Fruit fly (Drosophila melanogaster) whole organism, embryonic: ENCODE results near the gene CG17107.

Experiments used
- Adf1 ChIP-seq: fragments of 200-800 bp; sonication (Bioruptor generic); IDR thresholded peaks from 2 replicates; pipeline ENCODE4 v1.3.6; 2022; ENCODE audit warnings: missing biosample characterization, missing genetic modification characterization
- CG11085 ChIP-seq: fragments of 200-800 bp; sonication (Bioruptor generic); IDR thresholded peaks from 2 replicates; pipeline ENCODE4 v1.3.6; 2022; ENCODE audit warnings: missing biosample characterization, missing genetic modification characterization
- CG11723 ChIP-seq: fragments of 200-800 bp; sonication (Bioruptor generic); optimal IDR thresholded peaks from 2 replicates; lab custom pipeline; 2017; ENCODE audit warnings: missing biosample characterization, mild to moderate bottlenecking, missing genetic modification characterization
- CG12155 ChIP-seq: fragments of 200-800 bp; sonication (Bioruptor generic); optimal IDR thresholded peaks from 3 replicates; lab custom pipeline; 2016; ENCODE audit warnings: missing biosample characterization, missing genetic modification characterization
- CG12942 ChIP-seq: fragments of 200-800 bp; sonication (Bioruptor generic); optimal IDR thresholded peaks from 3 replicates; lab custom pipeline; 2016; ENCODE audit warnings: missing biosample characterization, missing genetic modification characterization
- CG13775 ChIP-seq: fragments of 200-800 bp; sonication (Bioruptor generic); optimal IDR thresholded peaks from 3 replicates; lab custom pipeline; 2017; ENCODE audit warnings: missing biosample characterization, mild to moderate bottlenecking, missing genetic modification characterization
- CG15011 ChIP-seq: fragments of 200-800 bp; sonication (Bioruptor generic); optimal IDR thresholded peaks from 3 replicates; lab custom pipeline; 2018; ENCODE audit warnings: missing biosample characterization, mild to moderate bottlenecking, missing genetic modification characterization
- CG16779 ChIP-seq: fragments of 200-800 bp; sonication (Bioruptor generic); IDR thresholded peaks from 2 replicates; pipeline ENCODE4 v1.3.6; 2022; ENCODE audit warnings: missing biosample characterization, missing genetic modification characterization
- CG17912 ChIP-seq: fragments of 200-800 bp; sonication (Bioruptor generic); optimal IDR thresholded peaks from 2 replicates; lab custom pipeline; 2018; ENCODE audit warnings: missing biosample characterization, mild to moderate bottlenecking, missing genetic modification characterization
- CG2678 ChIP-seq: fragments of 200-800 bp; sonication (Bioruptor generic); optimal IDR thresholded peaks from 3 replicates; lab custom pipeline; 2019; ENCODE audit warnings: missing biosample characterization, mild to moderate bottlenecking, missing genetic modification characterization, moderate library complexity
- CG30431 ChIP-seq: fragments of 200-800 bp; sonication (Bioruptor generic); optimal IDR thresholded peaks from 2 replicates; lab custom pipeline; 2017; ENCODE audit warnings: missing biosample characterization, missing genetic modification characterization
- CG31388 ChIP-seq: fragments of 200-800 bp; sonication (Bioruptor generic); optimal IDR thresholded peaks from 2 replicates; lab custom pipeline; 2016; ENCODE audit warnings: missing biosample characterization, missing genetic modification characterization
- CG3163 ChIP-seq: fragments of 200-800 bp; sonication (Bioruptor generic); optimal IDR thresholded peaks from 3 replicates; lab custom pipeline; 2016; ENCODE audit warnings: missing biosample characterization, missing genetic modification characterization
- CG3995 ChIP-seq: fragments of 200-800 bp; sonication (Bioruptor generic); optimal IDR thresholded peaks from 3 replicates; lab custom pipeline; 2016; ENCODE audit warnings: missing biosample characterization, missing genetic modification characterization
- CG4282 ChIP-seq: fragments of 200-800 bp; sonication (Bioruptor generic); optimal IDR thresholded peaks from 2 replicates; lab custom pipeline; 2016; ENCODE audit warnings: missing biosample characterization, missing genetic modification characterization
- CG8478 ChIP-seq: fragments of >200 bp; optimal IDR thresholded peaks from 2 replicates; lab custom pipeline; 2018
- Camta ChIP-seq: fragments of 200-800 bp; sonication (Bioruptor generic); optimal IDR thresholded peaks from 2 replicates; lab custom pipeline; 2016; ENCODE audit warnings: missing biosample characterization, missing genetic modification characterization
- Chrac-16 ChIP-seq: fragments of 200-800 bp; sonication (Bioruptor generic); optimal IDR thresholded peaks from 3 replicates; lab custom pipeline; 2016; ENCODE audit warnings: missing biosample characterization, missing genetic modification characterization
- E2f1 ChIP-seq: fragments of 200-800 bp; sonication (Bioruptor generic); IDR thresholded peaks from 2 replicates; pipeline ENCODE4 v1.3.6; 2022; ENCODE audit warnings: missing biosample characterization, missing genetic modification characterization
- E2f2 ChIP-seq: fragments of 200-800 bp; sonication (Bioruptor generic); IDR thresholded peaks from 2 replicates; pipeline ENCODE4 v1.3.6; 2022; ENCODE audit warnings: missing biosample characterization, missing genetic modification characterization
- HLHmδ ChIP-seq: fragments of 200-800 bp; sonication (Bioruptor generic); optimal IDR thresholded peaks from 2 replicates; lab custom pipeline; 2018; ENCODE audit warnings: missing biosample characterization, mild to moderate bottlenecking, missing genetic modification characterization, moderate library complexity
- HmgZ ChIP-seq: fragments of 200-800 bp; sonication (Bioruptor generic); optimal IDR thresholded peaks from 2 replicates; lab custom pipeline; 2018; ENCODE audit warnings: missing biosample characterization, mild to moderate bottlenecking, missing genetic modification characterization
- Hr78 ChIP-seq, 2 experiments: fragments of 200-800 bp in 1 of 2; fragments of >200 bp in 1 of 2; sonication (Bioruptor generic) in 1 of 2; optimal IDR thresholded peaks; 2 replicates each; lab custom pipeline; 2017 to 2019; ENCODE audit warnings: missing biosample characterization in 2 of 2, missing genetic modification characterization in 2 of 2, mild to moderate bottlenecking in 1 of 2, moderate library complexity in 1 of 2
- NfI ChIP-seq: fragments of 200-800 bp; sonication (Bioruptor generic); optimal IDR thresholded peaks from 3 replicates; lab custom pipeline; 2018; ENCODE audit warnings: missing biosample characterization, mild to moderate bottlenecking, missing genetic modification characterization, moderate library complexity
- Sox100B ChIP-seq: fragments of 200-800 bp; sonication (Bioruptor generic); optimal IDR thresholded peaks from 3 replicates; lab custom pipeline; 2018; ENCODE audit warnings: missing biosample characterization, mild to moderate bottlenecking, missing genetic modification characterization
- Sry-δ ChIP-seq: fragments of 200-800 bp; sonication (Bioruptor generic); optimal IDR thresholded peaks from 2 replicates; lab custom pipeline; 2016; ENCODE audit warnings: missing biosample characterization, missing genetic modification characterization
- Ssrp ChIP-seq: fragments of 200-800 bp; sonication (Bioruptor generic); optimal IDR thresholded peaks from 2 replicates; lab custom pipeline; 2018; ENCODE audit warnings: missing biosample characterization, mild to moderate bottlenecking, missing genetic modification characterization, moderate library complexity
- Taf1 ChIP-seq: fragments of 200-800 bp; sonication (Bioruptor generic); IDR thresholded peaks from 2 replicates; pipeline ENCODE4 v1.3.6; 2022; ENCODE audit warnings: missing biosample characterization, missing genetic modification characterization
- ab ChIP-seq: fragments of 200-800 bp; sonication (Bioruptor generic); optimal IDR thresholded peaks from 2 replicates; lab custom pipeline; 2016; ENCODE audit warnings: missing biosample characterization, missing genetic modification characterization
- ash1 ChIP-seq: fragments of 200-800 bp; sonication (Bioruptor generic); optimal IDR thresholded peaks from 2 replicates; lab custom pipeline; 2018; ENCODE audit warnings: missing biosample characterization, mild to moderate bottlenecking, missing genetic modification characterization
- bbx ChIP-seq: fragments of 200-800 bp; sonication (Bioruptor generic); IDR thresholded peaks from 2 replicates; pipeline ENCODE4 v1.3.6; 2022; ENCODE audit warnings: missing biosample characterization, missing genetic modification characterization; ENCODE audit not compliant: partially characterized antibody
- bigmax ChIP-seq: fragments of 200-800 bp; sonication (Bioruptor generic); optimal IDR thresholded peaks from 2 replicates; lab custom pipeline; 2018; ENCODE audit warnings: missing biosample characterization, mild to moderate bottlenecking, missing genetic modification characterization
- chinmo ChIP-seq: fragments of 200-800 bp; sonication (Bioruptor generic); IDR thresholded peaks from 4 replicates; pipeline ENCODE4 v1.3.6; 2022; ENCODE audit warnings: missing biosample characterization, missing genetic modification characterization; ENCODE audit not compliant: partially characterized antibody
- chm ChIP-seq: fragments of 200-800 bp; sonication (Bioruptor generic); IDR thresholded peaks from 2 replicates; pipeline ENCODE4 v1.3.6; 2022; ENCODE audit warnings: missing biosample characterization, missing genetic modification characterization
- emc ChIP-seq: fragments of 200-800 bp; sonication (Bioruptor generic); optimal IDR thresholded peaks from 2 replicates; lab custom pipeline; 2016; ENCODE audit warnings: missing biosample characterization, missing genetic modification characterization
- ewg ChIP-seq: fragments of 200-800 bp; sonication (Bioruptor generic); optimal IDR thresholded peaks from 3 replicates; lab custom pipeline; 2017; ENCODE audit warnings: mild to moderate bottlenecking, missing biosample characterization, missing genetic modification reagents, missing genetic modification characterization
- fd96Cb ChIP-seq: fragments of 200-800 bp; sonication (Bioruptor generic); optimal IDR thresholded peaks from 2 replicates; lab custom pipeline; 2018; ENCODE audit warnings: missing biosample characterization, mild to moderate bottlenecking, missing genetic modification characterization, moderate library complexity
- gsb-n ChIP-seq: fragments of 200-800 bp; sonication (Bioruptor generic); optimal IDR thresholded peaks from 3 replicates; lab custom pipeline; 2018; ENCODE audit warnings: missing biosample characterization, mild to moderate bottlenecking, missing genetic modification characterization
- insv ChIP-seq, 2 experiments: fragments of 200-800 bp; sonication (Bioruptor generic); optimal IDR thresholded peaks; 3 replicates each; lab custom pipeline; 2016 to 2018; ENCODE audit warnings: missing biosample characterization in 2 of 2, missing genetic modification characterization in 2 of 2
- inv ChIP-seq: fragments of 200-800 bp; sonication (Bioruptor generic); IDR thresholded peaks from 2 replicates; pipeline ENCODE4 v1.3.6; 2022; ENCODE audit warnings: missing biosample characterization, missing genetic modification characterization; ENCODE audit not compliant: partially characterized antibody
- jigr1 ChIP-seq: fragments of 200-800 bp; sonication (Bioruptor generic); IDR thresholded peaks from 3 replicates; pipeline ENCODE4 v1.3.6; 2022; ENCODE audit warnings: missing biosample characterization, missing genetic modification characterization
- kni ChIP-seq: fragments of 200-800 bp; sonication (Bioruptor generic); optimal IDR thresholded peaks from 3 replicates; lab custom pipeline; 2017; ENCODE audit warnings: mild to moderate bottlenecking, missing biosample characterization, missing genetic modification reagents, missing genetic modification characterization
- onecut ChIP-seq: fragments of 200-800 bp; sonication (Bioruptor generic); IDR thresholded peaks from 2 replicates; pipeline ENCODE4 v1.3.6; 2022; ENCODE audit warnings: missing biosample characterization, missing genetic modification characterization
- peb ChIP-seq: fragments of 200-800 bp; sonication (Bioruptor generic); IDR thresholded peaks from 2 replicates; pipeline ENCODE4 v1.3.6; 2022; ENCODE audit warnings: missing biosample characterization, missing genetic modification characterization
- prd ChIP-seq, 3 experiments: fragments of >200 bp in 2 of 3; fragments of 200-800 bp in 1 of 3; sonication (Bioruptor generic) in 1 of 3; optimal IDR thresholded peaks in 2 of 3; IDR thresholded peaks in 1 of 3; 2 replicates in 2 of 3; 3 replicates in 1 of 3; pipeline versions ENCODE4 v1.3.6 to Lab custom; 2017 to 2022; ENCODE audit warnings: missing biosample characterization in 1 of 3, missing genetic modification characterization in 1 of 3
- psq ChIP-seq: fragments of 200-800 bp; sonication (Bioruptor generic); optimal IDR thresholded peaks from 2 replicates; lab custom pipeline; 2017; ENCODE audit warnings: missing biosample characterization, missing genetic modification characterization
- ro ChIP-seq: fragments of 200-800 bp; sonication (Bioruptor generic); IDR thresholded peaks from 2 replicates; pipeline ENCODE4 v1.3.6; 2022; ENCODE audit warnings: missing biosample characterization, missing genetic modification characterization
- shn ChIP-seq: fragments of 200-800 bp; sonication (Bioruptor generic); optimal IDR thresholded peaks from 3 replicates; lab custom pipeline; 2016; ENCODE audit warnings: missing biosample characterization, missing genetic modification characterization
- so ChIP-seq: fragments of 200-800 bp; sonication (Bioruptor generic); IDR thresholded peaks from 3 replicates; pipeline ENCODE4 v1.3.6; 2022; ENCODE audit warnings: missing biosample characterization, missing genetic modification characterization
- tap ChIP-seq: fragments of 200-800 bp; optimal IDR thresholded peaks from 3 replicates; lab custom pipeline; 2019; ENCODE audit warnings: missing biosample characterization, mild to moderate bottlenecking, missing genetic modification characterization, moderate library complexity
- zfh2 ChIP-seq: fragments of 200-800 bp; sonication (Bioruptor generic); optimal IDR thresholded peaks from 2 replicates; lab custom pipeline; 2016; ENCODE audit warnings: missing biosample characterization, missing genetic modification characterization

Gene CG17107

dm6 chr2L:10703281-10703680, 21.6 kb downstream of the CG17107 start, which contains the start of gene CG6415 (continued):
- no peak for TF ChIP-seq Adf1 (GFP tag; lab: Robert Waterston, UW)
- TF ChIP-seq prd (optimal IDR thresholded peaks at IDR 0.05; lab: Kevin White, UChicago), result no peak
- TF ChIP-seq prd (GFP tag; IDR thresholded peaks at IDR 0.05; lab: Robert Waterston, UW), result peak; percentile 89
- no peak for TF ChIP-seq emc (GFP tag; lab: Kevin White, UChicago)
- TF ChIP-seq insv (GFP tag; optimal IDR thresholded peaks at IDR 0.05; lab: Kevin White, UChicago), result no peak
- TF ChIP-seq CG17912 (GFP tag; lab: Kevin White, UChicago), result no peak
- TF ChIP-seq chinmo (GFP tag; lab: Robert Waterston, UW), result no peak
- peak; percentile 70 for TF ChIP-seq gsb-n (tag; lab: Kevin White, UChicago)
- TF ChIP-seq CG31388 (GFP tag; lab: Kevin White, UChicago), result no peak
- peak; percentile 25; the same call in 1 of the 2 replicates for TF ChIP-seq ro
- TF ChIP-seq CG12155 (GFP tag; lab: Kevin White, UChicago), result peak; percentile 70
- peak; percentile 45; the same call in 1 of the 2 replicates for TF ChIP-seq onecut (GFP tag; lab: Robert Waterston, UW)
- no peak for TF ChIP-seq bigmax
- TF ChIP-seq CG12942 (GFP tag; lab: Kevin White, UChicago), result peak; percentile 6
- peak; percentile 56 for TF ChIP-seq zfh2 (GFP tag; lab: Kevin White, UChicago)
- peak; percentile 42 for TF ChIP-seq CG3163 (GFP tag; lab: Kevin White, UChicago)
- TF ChIP-seq Sox100B, result peak; percentile 68
- peak; percentile 38 for TF ChIP-seq ewg (GFP tag; lab: Kevin White, UChicago)
- peak; percentile 40 for TF ChIP-seq CG11723
- no peak for TF ChIP-seq ab (GFP tag; lab: Kevin White, UChicago)
- TF ChIP-seq Camta, result peak; percentile 64
- peak; percentile 73 for TF ChIP-seq Chrac-16 (GFP tag; lab: Kevin White, UChicago)
- TF ChIP-seq tap (tag; lab: Kevin White, UChicago), result peak; percentile 73
- TF ChIP-seq CG8478 (lab: Kevin White, UChicago), result no peak
- peak; percentile 26 for TF ChIP-seq CG3995 (GFP tag; lab: Kevin White, UChicago)
- TF ChIP-seq CG2678 (tag; lab: Kevin White, UChicago), result peak; percentile 87
- TF ChIP-seq psq (GFP tag; lab: Kevin White, UChicago), result no peak
- peak; percentile 46 for TF ChIP-seq CG13775
- peak; percentile 76 for TF ChIP-seq so (GFP tag; lab: Robert Waterston, UW)
- no peak for TF ChIP-seq ash1 (GFP tag; lab: Kevin White, UChicago)
- TF ChIP-seq HmgZ (tag; lab: Kevin White, UChicago), result peak; percentile 51
- TF ChIP-seq CG4282 (GFP tag; lab: Kevin White, UChicago), result no peak
- peak; percentile 70 for TF ChIP-seq Ssrp
- peak; percentile 68 for TF ChIP-seq E2f1
- peak; percentile 40; the same call in 1 of the 2 replicates for TF ChIP-seq E2f2 (GFP tag; lab: Robert Waterston, UW)
- TF ChIP-seq Taf1 (GFP tag; lab: Robert Waterston, UW), result peak; percentile 17; the same call in 1 of the 2 replicates
- TF ChIP-seq HLHmδ, result no peak
- TF ChIP-seq inv (GFP tag; lab: Robert Waterston, UW), result no peak
- no peak for TF ChIP-seq bbx (GFP tag; lab: Robert Waterston, UW)
- peak; percentile 61; the same call in 1 of the 2 replicates for TF ChIP-seq chm (GFP tag; lab: Robert Waterston, UW)
- peak in 1 of 2 experiments; percentile 62 for TF ChIP-seq Hr78 (GFP tag; optimal IDR thresholded peaks at IDR 0.05; lab: Kevin White, UChicago)
- no peak for TF ChIP-seq jigr1
- TF ChIP-seq CG15011 (GFP tag; lab: Kevin White, UChicago), result peak; percentile 46
- peak; percentile 42 for TF ChIP-seq Sry-δ (GFP tag; lab: Kevin White, UChicago)
- peak; percentile 60 for TF ChIP-seq NfI (GFP tag; lab: Kevin White, UChicago)
- peak; percentile 18 for TF ChIP-seq shn (GFP tag; lab: Kevin White, UChicago)
- peak; percentile 54 for TF ChIP-seq CG30431
- no peak for TF ChIP-seq kni (GFP tag; lab: Kevin White, UChicago)
- peak; percentile 72 for TF ChIP-seq CG11085
- peak; percentile 75 for TF ChIP-seq fd96Cb (tag; lab: Kevin White, UChicago)
- 0 out of 2 replicates have a peak, but pooled peaks have one; percentile 21 for TF ChIP-seq peb (GFP tag; lab: Robert Waterston, UW)
- TF ChIP-seq CG16779 (GFP tag; lab: Robert Waterston, UW), result 0 out of 2 replicates have a peak, but pooled peaks have one; percentile 39
